Worm (Caenorhabditis elegans): ENCODE data around the gene nlp-46.

DNA sequence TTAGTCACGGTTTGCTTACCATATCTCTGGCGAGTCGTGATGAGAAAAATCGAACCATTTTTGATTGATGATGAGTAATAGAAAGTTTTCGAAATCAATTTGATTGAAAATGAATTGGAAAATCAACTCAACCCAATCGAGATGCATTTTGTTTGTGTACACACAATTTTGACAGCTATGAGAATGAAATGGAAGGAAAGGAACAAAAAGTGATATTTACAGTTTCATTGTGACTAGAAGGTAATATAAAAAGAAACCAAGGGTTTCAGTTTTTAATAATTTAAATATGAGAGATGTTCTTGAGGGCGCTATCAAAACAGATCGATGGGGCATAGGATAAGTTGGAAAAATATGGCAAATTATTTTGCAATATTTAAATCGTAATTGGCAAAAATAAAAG, 11.1 kb upstream of the nlp-46 start, which contains the start of gene cal-1:
- TF ChIP-seq W03F9.2 (tag; optimal IDR thresholded peaks at IDR 0.05) (no peak), him-1 (tag; optimal IDR thresholded peaks at IDR 0.05) (no peak)

All from whole organism, L4/young adult.